Fruit fly (Drosophila melanogaster): ENCODE data around the gene Med.

Gene Med

dm6 chr3R:31603655-31604054 lies 7.2 kb upstream of the Med start (continued):
- TF ChIP-seq CG10321 (GFP tag; IDR thresholded peaks at IDR 0.05): no peak
- TF ChIP-seq crol (GFP tag; IDR thresholded peaks at IDR 0.05): no peak
- TF ChIP-seq sna (GFP tag; IDR thresholded peaks at IDR 0.05; ENCODE audit: partially characterized antibody): no peak
- no peak for TF ChIP-seq CG3407 (GFP tag; optimal IDR thresholded peaks at IDR 0.05)
- no peak for TF ChIP-seq vvl (GFP tag; IDR thresholded peaks at IDR 0.05)
- no peak for TF ChIP-seq Bdp1 (GFP tag; optimal IDR thresholded peaks at IDR 0.05)
- peak; percentile 61 for TF ChIP-seq ATbp (GFP tag; optimal IDR thresholded peaks at IDR 0.05)
- no peak for TF ChIP-seq ac (GFP tag; optimal IDR thresholded peaks at IDR 0.05)
- no peak for TF ChIP-seq jumu (GFP tag; optimal IDR thresholded peaks at IDR 0.05)
- no peak for TF ChIP-seq CG14860 (GFP tag; IDR thresholded peaks at IDR 0.05; ENCODE audit: partially characterized antibody)
- TF ChIP-seq CG11696 (GFP tag; IDR thresholded peaks at IDR 0.05): peak; percentile 8; the same call in 1 of the 2 replicates
- no peak for TF ChIP-seq Dref (GFP tag; IDR thresholded peaks at IDR 0.05)
- TF ChIP-seq da (GFP tag; optimal IDR thresholded peaks at IDR 0.05): no peak
- TF ChIP-seq al (GFP tag; IDR thresholded peaks at IDR 0.05): no peak
- TF ChIP-seq Hmr (GFP tag; optimal IDR thresholded peaks at IDR 0.05): peak; percentile 33
- peak; percentile 33 for TF ChIP-seq Side (GFP tag; optimal IDR thresholded peaks at IDR 0.05)
- TF ChIP-seq CG15073 (GFP tag; optimal IDR thresholded peaks at IDR 0.05): no peak
- TF ChIP-seq CG8924 (tag; optimal IDR thresholded peaks at IDR 0.05): no peak
- no peak for TF ChIP-seq run (tag; optimal IDR thresholded peaks at IDR 0.05)
- TF ChIP-seq hbn (GFP tag; IDR thresholded peaks at IDR 0.05; ENCODE audit: partially characterized antibody): no peak
- TF ChIP-seq nerfin-2 (GFP tag; IDR thresholded peaks at IDR 0.05; ENCODE audit: partially characterized antibody): no peak
- TF ChIP-seq bcd (GFP tag; optimal IDR thresholded peaks at IDR 0.05): no peak
- TF ChIP-seq dati (GFP tag; IDR thresholded peaks at IDR 0.05): no peak
- TF ChIP-seq Trl (optimal IDR thresholded peaks at IDR 0.05): no peak
- no peak for TF ChIP-seq Trl (GFP tag; optimal IDR thresholded peaks at IDR 0.05)
- no peak for TF ChIP-seq bowl (GFP tag; IDR thresholded peaks at IDR 0.05)
- TF ChIP-seq insv (GFP tag; optimal IDR thresholded peaks at IDR 0.05): no peak
- TF ChIP-seq CG2889 (GFP tag; IDR thresholded peaks at IDR 0.05): no peak
- 0 out of 2 replicates have a peak, but pooled peaks have one; percentile 6 for TF ChIP-seq Xrp1 (GFP tag; IDR thresholded peaks at IDR 0.05)
- TF ChIP-seq cas (GFP tag; IDR thresholded peaks at IDR 0.05): no peak
- TF ChIP-seq sens-2 (GFP tag; IDR thresholded peaks at IDR 0.05): no peak
- TF ChIP-seq Lhr (GFP tag; optimal IDR thresholded peaks at IDR 0.05): no peak
- TF ChIP-seq pzg (GFP tag; optimal IDR thresholded peaks at IDR 0.05): no peak
- peak; percentile 35 for TF ChIP-seq CG2678 (tag; optimal IDR thresholded peaks at IDR 0.05)
- TF ChIP-seq Tbp (GFP tag; optimal IDR thresholded peaks at IDR 0.05): no peak
- no peak for TF ChIP-seq CkIIα-i1 (GFP tag; IDR thresholded peaks at IDR 0.05)
- no peak for TF ChIP-seq C15 (GFP tag; IDR thresholded peaks at IDR 0.05)
- no peak for TF ChIP-seq danr (GFP tag; IDR thresholded peaks at IDR 0.05)
- TF ChIP-seq CG1792 (GFP tag; optimal IDR thresholded peaks at IDR 0.05): peak; percentile 57
- no peak for TF ChIP-seq lbe (GFP tag; optimal IDR thresholded peaks at IDR 0.05)
- no peak for TF ChIP-seq zfh2 (GFP tag; optimal IDR thresholded peaks at IDR 0.05)
- no peak for TF ChIP-seq ase (GFP tag; IDR thresholded peaks at IDR 0.05)
- TF ChIP-seq Atf3 (GFP tag; optimal IDR thresholded peaks at IDR 0.05): no peak
- TF ChIP-seq twi (tag; optimal IDR thresholded peaks at IDR 0.05): peak; percentile 86
- TF ChIP-seq Blimp-1 (GFP tag; optimal IDR thresholded peaks at IDR 0.05): peak; percentile 82
- no peak for TF ChIP-seq CG34422 (GFP tag; IDR thresholded peaks at IDR 0.05)
- no peak for TF ChIP-seq CG11560 (tag; IDR thresholded peaks at IDR 0.05)
- TF ChIP-seq Mes4 (GFP tag; optimal IDR thresholded peaks at IDR 0.05): no peak
- TF ChIP-seq Ets97D (GFP tag; optimal IDR thresholded peaks at IDR 0.05): no peak
- TF ChIP-seq CG9609 (GFP tag; optimal IDR thresholded peaks at IDR 0.05): no peak
- no peak for TF ChIP-seq Rx (GFP tag; IDR thresholded peaks at IDR 0.05)
- TF ChIP-seq CG1602 (GFP tag; optimal IDR thresholded peaks at IDR 0.05): no peak
- TF ChIP-seq CG2199 (GFP tag; IDR thresholded peaks at IDR 0.05): no peak
- TF ChIP-seq Aef1 (GFP tag; IDR thresholded peaks at IDR 0.05): no peak
